Fruit fly (Drosophila melanogaster) ovary, adult (tissue): ENCODE measurements around the gene CG42598.
"Not testable (repeated sequence)": the region's sequence is repeated elsewhere in the genome, so short reads cannot be mapped to it uniquely, and the experiment has no call there.

ENCODE experiments used
- CG17801 ChIP-seq: fragments of 200-800 bp; optimal IDR thresholded peaks from 2 replicates; lab custom pipeline; 2019; ENCODE audit warnings: missing biosample characterization, mild to moderate bottlenecking, missing genetic modification characterization, moderate library complexity; ENCODE audit not compliant: partially characterized antibody

CG42598 gene

DNA sequence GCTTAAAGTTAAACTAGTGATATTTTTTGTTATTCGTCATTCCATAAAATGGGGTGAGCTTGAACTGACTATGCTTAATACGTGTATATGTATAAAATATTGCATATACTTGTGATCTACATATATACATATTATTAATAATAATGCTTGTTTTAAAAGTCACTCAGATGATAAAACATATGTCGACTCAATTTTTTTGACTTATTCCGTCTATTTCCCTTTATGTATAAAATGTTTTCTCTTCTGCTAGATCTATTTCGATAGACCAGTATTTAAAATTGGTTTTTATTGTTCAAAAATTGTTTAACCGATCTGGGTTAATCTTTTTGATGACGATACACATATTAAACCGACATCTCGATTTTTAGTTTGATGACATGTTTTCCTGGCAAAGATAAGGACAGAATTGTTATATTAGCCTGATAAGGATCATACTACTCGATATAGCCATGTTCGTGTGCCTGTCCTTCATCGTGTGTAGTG is at the start of gene CG42598:
Gene CG42598, minus strand, starts transcription at position 66 of the 483 bp plus-strand sequence.
- no peak for TF ChIP-seq CG17801 (GFP tag; lab: Kevin White, UChicago)

DNA sequence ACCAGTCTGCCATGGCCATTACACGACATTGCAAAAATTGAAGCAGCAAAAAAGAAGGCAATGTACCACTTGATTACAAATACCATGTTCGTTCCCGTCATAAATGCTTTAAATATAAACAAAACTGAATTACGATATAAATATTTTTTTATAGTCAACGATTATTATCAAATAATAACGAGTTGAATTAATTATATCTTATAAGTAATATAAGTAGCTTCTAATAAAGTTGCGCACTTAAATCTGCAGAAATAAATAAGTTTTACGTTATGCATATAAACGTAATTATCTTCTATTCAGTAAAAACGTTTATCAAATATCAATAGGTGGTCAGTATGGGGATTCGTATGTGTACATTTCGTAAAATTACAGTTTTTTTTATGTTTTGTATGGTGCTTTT is 65.7 kb downstream of the CG42598 start, which contains the start of gene CG41284:
Gene CG41284, minus strand, starts transcription at position 101 of the 400 bp plus-strand sequence.
- not testable (repeated sequence) for TF ChIP-seq CG17801 (GFP tag; lab: Kevin White, UChicago)
